Fruit fly (Drosophila melanogaster) whole organism, wandering third instar larva: ENCODE measurements around the gene JMJD7.

ENCODE experiments used
- CG32264 ChIP-seq: fragments of 200-800 bp; sonication (Bioruptor generic); optimal IDR thresholded peaks from 2 replicates; lab custom pipeline; 2016; ENCODE audit warnings: missing biosample characterization, missing genetic modification characterization
- CrebA ChIP-seq: fragments of 200-800 bp; sonication (Bioruptor generic); optimal IDR thresholded peaks from 2 replicates; lab custom pipeline; 2016; ENCODE audit warnings: missing biosample characterization, mild to moderate bottlenecking, missing genetic modification characterization, borderline replicate concordance
- Dif ChIP-seq: fragments of 200-275, 200-300 bp; sonication (Bioruptor generic); optimal IDR thresholded peaks from 2 replicates; lab custom pipeline; 2018; ENCODE audit warnings: missing biosample characterization, missing genetic modification characterization; ENCODE audit not compliant: partially characterized antibody
- Hr78 ChIP-seq: fragments of >200 bp; optimal IDR thresholded peaks from 2 replicates; lab custom pipeline; 2017; ENCODE audit warnings: missing biosample characterization, missing genetic modification characterization
- Rel ChIP-seq, 2 experiments: fragments of 200-800 bp; sonication (Bioruptor generic) in 1 of 2; optimal IDR thresholded peaks; 2 replicates in 1 of 2; 3 replicates in 1 of 2; lab custom pipeline; 2016 to 2019; ENCODE audit warnings: mild to moderate bottlenecking in 2 of 2, missing biosample characterization in 2 of 2, missing genetic modification characterization in 2 of 2, moderate library complexity in 1 of 2
- Vsx2 ChIP-seq: fragments of 200-300, 225-300 bp; sonication (Bioruptor generic); optimal IDR thresholded peaks from 2 replicates; lab custom pipeline; 2018; ENCODE audit warnings: missing biosample characterization, missing genetic modification characterization; ENCODE audit not compliant: partially characterized antibody
- dmrt93B ChIP-seq: fragments of 200-800 bp; sonication (Bioruptor generic); optimal IDR thresholded peaks from 2 replicates; lab custom pipeline; 2018; ENCODE audit warnings: missing biosample characterization, mild to moderate bottlenecking, missing genetic modification characterization
- h ChIP-seq: fragments of 200-800 bp; sonication (Bioruptor generic); optimal IDR thresholded peaks from 3 replicates; lab custom pipeline; 2016; ENCODE audit warnings: missing biosample characterization, mild to moderate bottlenecking, missing genetic modification characterization
- pan ChIP-seq: fragments of >200 bp; optimal IDR thresholded peaks from 2 replicates; lab custom pipeline; 2017
- sage ChIP-seq: fragments of 200-800 bp; sonication (Bioruptor generic); optimal IDR thresholded peaks from 2 replicates; lab custom pipeline; 2016; ENCODE audit warnings: missing biosample characterization, mild to moderate bottlenecking, missing genetic modification characterization
- usp ChIP-seq: fragments of >200 bp; optimal IDR thresholded peaks from 2 replicates; lab custom pipeline; 2017; ENCODE audit warnings: missing biosample characterization, missing genetic modification characterization

dm6 chr3L:13432791-13433190 is 17.3 kb downstream of the JMJD7 start:
- TF ChIP-seq Dif (GFP tag; lab: Kevin White, UChicago) (no peak), CG32264 (no peak), h (GFP tag; lab: Kevin White, UChicago) (no peak), Vsx2 (GFP tag; lab: Kevin White, UChicago) (no peak), Hr78 (GFP tag; lab: Kevin White, UChicago) (no peak), CrebA (no peak), dmrt93B (no peak), sage (GFP tag; lab: Kevin White, UChicago) (no peak), Rel (GFP tag; optimal IDR thresholded peaks at IDR 0.05; lab: Kevin White, UChicago) (no peak), Rel (tag; optimal IDR thresholded peaks at IDR 0.05; lab: Kevin White, UChicago) (no peak), pan (lab: Kevin White, UChicago) (no peak), usp (no peak)
